Fruit fly (Drosophila melanogaster) whole organism, adult: ENCODE results near the gene da.

Source experiments
- CG11617 ChIP-seq: fragments of 200-800 bp; sonication (Bioruptor generic); optimal IDR thresholded peaks from 2 replicates; lab custom pipeline; 2017; ENCODE audit warnings: mild to moderate bottlenecking, missing biosample characterization, missing genetic modification reagents, missing genetic modification characterization
- CG12768 ChIP-seq: fragments of 200-800 bp; sonication (Bioruptor generic); optimal IDR thresholded peaks from 2 replicates; lab custom pipeline; 2017; ENCODE audit warnings: missing biosample characterization, missing genetic modification characterization, mild to moderate bottlenecking, moderate library complexity, missing genetic modification reagents
- CG14711 ChIP-seq: fragments of 200-800 bp; sonication (Bioruptor generic); optimal IDR thresholded peaks from 2 replicates; lab custom pipeline; 2018; ENCODE audit warnings: missing biosample characterization, mild to moderate bottlenecking, missing genetic modification characterization, moderate library complexity
- CG1620 ChIP-seq: fragments of 200-800 bp; sonication (Bioruptor generic); optimal IDR thresholded peaks from 2 replicates; lab custom pipeline; 2016; ENCODE audit warnings: missing biosample characterization, missing genetic modification characterization
- CG33017 ChIP-seq: fragments of 200-800 bp; sonication (Bioruptor generic); optimal IDR thresholded peaks from 2 replicates; lab custom pipeline; 2018; ENCODE audit warnings: missing biosample characterization, mild to moderate bottlenecking, missing genetic modification characterization, moderate library complexity
- CG5204 ChIP-seq: fragments of 200-800 bp; sonication (Bioruptor generic); optimal IDR thresholded peaks from 2 replicates; lab custom pipeline; 2016; ENCODE audit warnings: missing biosample characterization, missing genetic modification characterization
- CG7045 ChIP-seq: fragments of 200-800 bp; sonication (Bioruptor generic); optimal IDR thresholded peaks from 2 replicates; lab custom pipeline; 2017; ENCODE audit warnings: missing biosample characterization, mild to moderate bottlenecking, missing genetic modification characterization
- CG7101 ChIP-seq: fragments of 200-800 bp; sonication (Bioruptor generic); optimal IDR thresholded peaks from 2 replicates; lab custom pipeline; 2018; ENCODE audit warnings: missing biosample characterization, mild to moderate bottlenecking, missing genetic modification characterization, moderate library complexity
- Clk ChIP-seq: fragments of 200-800 bp; sonication (Bioruptor generic); optimal IDR thresholded peaks from 2 replicates; lab custom pipeline; 2017; ENCODE audit warnings: missing biosample characterization, missing genetic modification characterization
- Crg-1 ChIP-seq: fragments of 200-800 bp; sonication (Bioruptor generic); optimal IDR thresholded peaks from 2 replicates; lab custom pipeline; 2016; ENCODE audit warnings: missing biosample characterization, missing genetic modification characterization
- Hr96 ChIP-seq: fragments of 200-800 bp; sonication (Bioruptor generic); optimal IDR thresholded peaks from 2 replicates; lab custom pipeline; 2016; ENCODE audit warnings: missing biosample characterization, missing genetic modification characterization
- Mnt ChIP-seq: fragments of 200-800 bp; sonication (Bioruptor generic); optimal IDR thresholded peaks from 2 replicates; lab custom pipeline; 2016; ENCODE audit warnings: missing biosample characterization, mild to moderate bottlenecking, missing genetic modification characterization
- bab1 ChIP-seq: fragments of 200-800 bp; sonication (Bioruptor generic); optimal IDR thresholded peaks from 3 replicates; lab custom pipeline; 2019; ENCODE audit warnings: missing biosample characterization, mild to moderate bottlenecking, missing genetic modification characterization, moderate library complexity
- cic ChIP-seq: fragments of 200-800 bp; sonication (Bioruptor generic); optimal IDR thresholded peaks from 2 replicates; lab custom pipeline; 2017; ENCODE audit warnings: missing biosample characterization, mild to moderate bottlenecking, missing genetic modification characterization, moderate library complexity
- cnc ChIP-seq, 2 experiments: fragments of >200 bp; optimal IDR thresholded peaks; 2 replicates each; lab custom pipeline; 2017
- kay ChIP-seq: fragments of 200-800 bp; sonication (Bioruptor generic); peaks from one replicate; lab custom pipeline; 2016; ENCODE audit warnings: missing biosample characterization, missing genetic modification characterization, borderline replicate concordance
- ovo ChIP-seq: fragments of 200-800 bp; sonication (Bioruptor generic); optimal IDR thresholded peaks from 2 replicates; lab custom pipeline; 2016; ENCODE audit warnings: missing biosample characterization, missing genetic modification characterization
- pad ChIP-seq: fragments of 200-800 bp; sonication (Bioruptor generic); optimal IDR thresholded peaks from 3 replicates; lab custom pipeline; 2017; ENCODE audit warnings: missing biosample characterization, missing genetic modification characterization, mild to moderate bottlenecking, moderate library complexity, missing genetic modification reagents
- tj ChIP-seq: fragments of 200-800 bp; sonication (Bioruptor generic); optimal IDR thresholded peaks from 3 replicates; lab custom pipeline; 2017; ENCODE audit warnings: missing biosample characterization, mild to moderate bottlenecking, missing genetic modification characterization, moderate library complexity
- toe ChIP-seq: fragments of 200-800 bp; sonication (Bioruptor generic); optimal IDR thresholded peaks from 2 replicates; lab custom pipeline; 2016; ENCODE audit warnings: missing biosample characterization, missing genetic modification characterization

Gene da

dm6 chr2L:10366525-10366924, 21.4 kb upstream of the da start, which contains the start of gene CG5056:
CG5056 (plus strand) TSS chr2L:10366692.
- TF ChIP-seq ovo = no peak
- TF ChIP-seq kay = no peak
- TF ChIP-seq Clk = no peak
- peak; percentile 10 for TF ChIP-seq CG33017 (tag; lab: Kevin White, UChicago)
- no peak for TF ChIP-seq cic (GFP tag; lab: Kevin White, UChicago)
- TF ChIP-seq toe (GFP tag; lab: Kevin White, UChicago) = no peak
- TF ChIP-seq CG7045 (GFP tag; lab: Kevin White, UChicago) = no peak
- no peak for TF ChIP-seq CG1620 (GFP tag; lab: Kevin White, UChicago)
- TF ChIP-seq CG12768 (GFP tag; lab: Kevin White, UChicago) = no peak
- peak; percentile 12 for TF ChIP-seq Crg-1 (GFP tag; lab: Kevin White, UChicago)
- TF ChIP-seq CG7101 (tag; lab: Kevin White, UChicago) = no peak
- TF ChIP-seq tj (GFP tag; lab: Kevin White, UChicago) = no peak
- TF ChIP-seq Mnt = no peak
- TF ChIP-seq bab1 = peak; percentile 69
- TF ChIP-seq CG11617 (GFP tag; lab: Kevin White, UChicago) = no peak
- no peak for TF ChIP-seq cnc (optimal IDR thresholded peaks at IDR 0.05; lab: Kevin White, UChicago)
- no peak for TF ChIP-seq CG5204 (GFP tag; lab: Kevin White, UChicago)
- TF ChIP-seq Hr96 = no peak
- peak; percentile 37 for TF ChIP-seq CG14711 (tag; lab: Kevin White, UChicago)
- no peak for TF ChIP-seq pad (GFP tag; lab: Kevin White, UChicago)

DNA sequence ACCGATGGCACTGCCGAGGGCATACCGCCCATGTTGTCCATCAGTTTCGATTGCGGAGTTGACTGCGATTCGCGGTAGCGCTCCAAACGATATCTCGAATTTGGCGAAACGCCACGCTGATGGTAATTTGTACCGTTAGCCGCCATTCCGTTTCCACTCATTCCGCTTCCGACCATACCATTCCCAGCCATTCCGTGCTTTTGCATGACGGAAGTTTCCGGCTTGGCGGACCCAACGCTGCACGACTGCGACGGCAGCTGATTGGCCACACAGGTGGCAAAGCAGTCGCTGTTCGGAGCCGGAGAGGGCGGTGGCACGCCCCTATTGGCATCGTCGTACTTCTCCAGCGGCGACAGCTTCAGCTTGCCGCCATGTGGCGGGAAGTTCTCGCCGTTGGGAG, 15.6 kb upstream of the da start:
- TF ChIP-seq CG12768 (GFP tag; lab: Kevin White, UChicago) (no peak), CG7045 (GFP tag; lab: Kevin White, UChicago) (no peak), Clk (no peak), Hr96 (no peak), CG7101 (tag; lab: Kevin White, UChicago) (no peak), CG11617 (GFP tag; lab: Kevin White, UChicago) (no peak), CG1620 (GFP tag; lab: Kevin White, UChicago) (no peak), Crg-1 (GFP tag; lab: Kevin White, UChicago) (no peak)

dm6 chr2L:10373605-10374269, 14.2 kb upstream of the da start, which contains the start of gene rho-5:
rho-5 (minus strand) TSS chr2L:10373900.
- TF ChIP-seq tj (GFP tag; lab: Kevin White, UChicago) (no peak), Clk (no peak), CG12768 (GFP tag; lab: Kevin White, UChicago) (no peak), bab1 (no peak), CG33017 (tag; lab: Kevin White, UChicago) (no peak), ovo (no peak), CG11617 (GFP tag; lab: Kevin White, UChicago) (no peak), pad (GFP tag; lab: Kevin White, UChicago) (no peak), cic (GFP tag; lab: Kevin White, UChicago) (no peak), toe (GFP tag; lab: Kevin White, UChicago) (no peak), Mnt (no peak), Crg-1 (GFP tag; lab: Kevin White, UChicago) (no peak), CG5204 (GFP tag; lab: Kevin White, UChicago) (no peak), CG1620 (GFP tag; lab: Kevin White, UChicago) (no peak), CG7045 (GFP tag; lab: Kevin White, UChicago) (no peak)

- peak; percentile 8 for TF ChIP-seq ovo
- TF ChIP-seq CG5204 (GFP tag; lab: Kevin White, UChicago) = no peak
- TF ChIP-seq CG14711 (tag; lab: Kevin White, UChicago) = peak; percentile 70
- peak; percentile 38 for TF ChIP-seq bab1
- TF ChIP-seq Mnt = peak; percentile 13
- no peak for TF ChIP-seq Hr96
- peak; percentile 79 for TF ChIP-seq CG33017 (tag; lab: Kevin White, UChicago)
- no peak for TF ChIP-seq toe (GFP tag; lab: Kevin White, UChicago)
- peak; percentile 38 for TF ChIP-seq cic (GFP tag; lab: Kevin White, UChicago)
- no peak for TF ChIP-seq CG1620 (GFP tag; lab: Kevin White, UChicago)
- no peak for TF ChIP-seq Crg-1 (GFP tag; lab: Kevin White, UChicago)
- no peak for TF ChIP-seq pad (GFP tag; lab: Kevin White, UChicago)
- peak; percentile 40 for TF ChIP-seq tj (GFP tag; lab: Kevin White, UChicago)
- TF ChIP-seq CG7045 (GFP tag; lab: Kevin White, UChicago) = peak; percentile 63
- TF ChIP-seq CG11617 (GFP tag; lab: Kevin White, UChicago) = peak; percentile 73
- TF ChIP-seq CG12768 (GFP tag; lab: Kevin White, UChicago) = peak; percentile 29
- TF ChIP-seq CG7101 (tag; lab: Kevin White, UChicago) = peak; percentile 74
- no peak for TF ChIP-seq Clk
- TF ChIP-seq kay = no peak
- no peak for TF ChIP-seq cnc (optimal IDR thresholded peaks at IDR 0.05; lab: Kevin White, UChicago)
These were observed 12.3 kb upstream of the da start, which contains the start of the genes CG33303 and dpr19 for dm6 chr2L:10375464-10376236. CG33303 (minus strand) TSS chr2L:10375757. dpr19 (plus strand) TSS chr2L:10376168.

DNA sequence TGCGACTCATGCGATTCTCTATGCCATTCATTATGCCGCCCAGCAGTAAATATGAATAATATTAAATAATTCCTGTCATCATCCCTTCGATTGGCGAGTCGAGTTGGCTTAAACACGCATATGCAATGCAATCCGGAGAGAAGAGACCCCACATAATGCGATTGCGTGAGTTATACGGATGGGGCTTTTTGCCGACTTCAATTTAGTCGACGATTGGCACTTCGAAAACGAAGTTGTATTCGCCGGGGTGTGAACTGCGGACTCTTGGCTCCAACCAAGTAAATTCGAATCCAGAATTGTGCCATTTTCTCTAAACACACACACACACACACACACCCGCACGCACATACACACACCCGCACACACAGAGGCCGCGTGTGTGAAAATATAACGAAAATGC, 11.6 kb upstream of the da start:
- no peak for TF ChIP-seq pad (GFP tag; lab: Kevin White, UChicago)
- no peak for TF ChIP-seq Hr96
- TF ChIP-seq CG11617 (GFP tag; lab: Kevin White, UChicago) = no peak
- no peak for TF ChIP-seq cic (GFP tag; lab: Kevin White, UChicago)
